Fruit fly (Drosophila melanogaster) whole organism, adult: ENCODE measurements around the gene Akh.

ENCODE experiments used
- CG12768 ChIP-seq: fragments of 200-800 bp; sonication (Bioruptor generic); optimal IDR thresholded peaks from 2 replicates; lab custom pipeline; 2017; ENCODE audit warnings: missing biosample characterization, missing genetic modification characterization, mild to moderate bottlenecking, moderate library complexity, missing genetic modification reagents
- CG1620 ChIP-seq: fragments of 200-800 bp; sonication (Bioruptor generic); optimal IDR thresholded peaks from 2 replicates; lab custom pipeline; 2016; ENCODE audit warnings: missing biosample characterization, missing genetic modification characterization
- CG33017 ChIP-seq: fragments of 200-800 bp; sonication (Bioruptor generic); optimal IDR thresholded peaks from 2 replicates; lab custom pipeline; 2018; ENCODE audit warnings: missing biosample characterization, mild to moderate bottlenecking, missing genetic modification characterization, moderate library complexity
- CG7045 ChIP-seq: fragments of 200-800 bp; sonication (Bioruptor generic); optimal IDR thresholded peaks from 2 replicates; lab custom pipeline; 2017; ENCODE audit warnings: missing biosample characterization, mild to moderate bottlenecking, missing genetic modification characterization
- CG7101 ChIP-seq: fragments of 200-800 bp; sonication (Bioruptor generic); optimal IDR thresholded peaks from 2 replicates; lab custom pipeline; 2018; ENCODE audit warnings: missing biosample characterization, mild to moderate bottlenecking, missing genetic modification characterization, moderate library complexity
- Clk ChIP-seq: fragments of 200-800 bp; sonication (Bioruptor generic); optimal IDR thresholded peaks from 2 replicates; lab custom pipeline; 2017; ENCODE audit warnings: missing biosample characterization, missing genetic modification characterization
- Mnt ChIP-seq: fragments of 200-800 bp; sonication (Bioruptor generic); optimal IDR thresholded peaks from 2 replicates; lab custom pipeline; 2016; ENCODE audit warnings: missing biosample characterization, mild to moderate bottlenecking, missing genetic modification characterization
- bab1 ChIP-seq: fragments of 200-800 bp; sonication (Bioruptor generic); optimal IDR thresholded peaks from 3 replicates; lab custom pipeline; 2019; ENCODE audit warnings: missing biosample characterization, mild to moderate bottlenecking, missing genetic modification characterization, moderate library complexity
- cic ChIP-seq: fragments of 200-800 bp; sonication (Bioruptor generic); optimal IDR thresholded peaks from 2 replicates; lab custom pipeline; 2017; ENCODE audit warnings: missing biosample characterization, mild to moderate bottlenecking, missing genetic modification characterization, moderate library complexity
- cnc ChIP-seq, 2 experiments: fragments of >200 bp; optimal IDR thresholded peaks; 2 replicates each; lab custom pipeline; 2017
- tj ChIP-seq: fragments of 200-800 bp; sonication (Bioruptor generic); optimal IDR thresholded peaks from 3 replicates; lab custom pipeline; 2017; ENCODE audit warnings: missing biosample characterization, mild to moderate bottlenecking, missing genetic modification characterization, moderate library complexity

DNA sequence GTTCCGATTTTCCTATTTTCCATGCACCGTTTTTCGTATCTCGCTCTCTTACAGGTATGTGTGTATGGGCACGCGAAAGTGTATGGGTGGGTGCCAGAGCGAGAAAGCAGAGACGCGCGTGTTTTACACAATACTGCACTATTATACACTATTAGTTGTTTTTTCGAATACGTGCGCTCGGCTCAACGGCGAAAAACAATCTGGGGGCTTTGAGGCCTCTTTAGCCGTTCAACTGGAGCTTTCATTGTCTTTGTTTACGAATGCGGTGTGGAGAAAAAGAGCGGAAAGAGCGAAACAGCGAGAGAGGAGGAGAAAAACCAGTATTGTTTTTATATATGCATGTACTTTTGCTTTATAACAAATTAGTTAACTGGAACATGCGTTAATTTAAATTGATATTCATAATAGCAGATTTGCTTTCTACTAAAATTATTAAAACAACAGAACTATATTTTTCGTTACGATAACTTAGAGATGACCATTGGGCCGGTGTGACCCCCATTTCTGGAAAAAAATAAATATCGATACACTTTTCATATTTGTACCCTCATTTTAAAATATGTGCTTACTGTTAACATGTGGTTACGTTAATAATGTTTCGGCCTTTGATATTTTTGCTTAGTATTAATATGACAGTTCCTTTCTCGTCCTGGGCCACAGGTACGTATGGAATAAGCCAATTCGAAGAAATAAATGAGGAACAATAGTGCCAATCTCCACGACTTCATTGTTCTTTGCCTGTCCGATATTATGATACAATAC is 38.6 kb upstream of the Akh start, which contains the start of gene CG14995:
- peak; percentile 39 for TF ChIP-seq CG7101 (tag; lab: Kevin White, UChicago)
- TF ChIP-seq cic: peak; percentile 98
- peak; percentile 33 for TF ChIP-seq CG12768 (GFP tag; lab: Kevin White, UChicago)
- no peak for TF ChIP-seq CG1620
- peak; percentile 41 for TF ChIP-seq tj (GFP tag; lab: Kevin White, UChicago)
- TF ChIP-seq Clk: peak; percentile 25
- no peak for TF ChIP-seq CG7045 (GFP tag; lab: Kevin White, UChicago)
- peak; percentile 39 for TF ChIP-seq CG33017 (tag; lab: Kevin White, UChicago)
- TF ChIP-seq Mnt: peak; percentile 94
- no peak for TF ChIP-seq cnc (optimal IDR thresholded peaks at IDR 0.05; lab: Kevin White, UChicago)
- peak; percentile 67 for TF ChIP-seq bab1 (GFP tag; lab: Kevin White, UChicago)
